Fruit fly (Drosophila melanogaster) whole organism, embryonic: ENCODE results near the gene CG4942.

Experiments used
- Awh ChIP-seq: fragments of 200-800 bp; sonication (Bioruptor generic); IDR thresholded peaks from 2 replicates; pipeline ENCODE4, ENCODE4 v1.3.6; 2022; ENCODE audit warnings: missing biosample characterization, missing genetic modification characterization
- CG12744 ChIP-seq: fragments of 200-800 bp; sonication (Bioruptor generic); optimal IDR thresholded peaks from 2 replicates; lab custom pipeline; 2016; ENCODE audit warnings: missing biosample characterization, missing genetic modification characterization
- CG12769 ChIP-seq: fragments of 200-800 bp; sonication (Bioruptor generic); optimal IDR thresholded peaks from 2 replicates; lab custom pipeline; 2019; ENCODE audit warnings: missing biosample characterization, mild to moderate bottlenecking, missing genetic modification characterization, moderate library complexity
- CG13123 ChIP-seq: fragments of 200-800 bp; sonication (Bioruptor generic); optimal IDR thresholded peaks from 2 replicates; lab custom pipeline; 2016; ENCODE audit warnings: missing biosample characterization, missing genetic modification characterization
- CG13296 ChIP-seq: fragments of 200-800 bp; sonication (Bioruptor generic); optimal IDR thresholded peaks from 3 replicates; lab custom pipeline; 2018; ENCODE audit warnings: missing biosample characterization, mild to moderate bottlenecking, missing genetic modification characterization
- CG13424 ChIP-seq: fragments of 200-800 bp; sonication (Bioruptor generic); optimal IDR thresholded peaks from 2 replicates; lab custom pipeline; 2019; ENCODE audit warnings: missing biosample characterization, mild to moderate bottlenecking, missing genetic modification characterization, moderate library complexity
- CG13624 ChIP-seq: fragments of 200-800 bp; sonication (Bioruptor generic); optimal IDR thresholded peaks from 2 replicates; lab custom pipeline; 2016; ENCODE audit warnings: missing biosample characterization, missing genetic modification characterization
- CG13775 ChIP-seq: fragments of 200-800 bp; sonication (Bioruptor generic); optimal IDR thresholded peaks from 3 replicates; lab custom pipeline; 2017; ENCODE audit warnings: missing biosample characterization, mild to moderate bottlenecking, missing genetic modification characterization
- CG16863 ChIP-seq: fragments of 200-800 bp; sonication (Bioruptor generic); optimal IDR thresholded peaks from 3 replicates; lab custom pipeline; 2016; ENCODE audit warnings: missing biosample characterization, missing genetic modification characterization
- CG2120 ChIP-seq: fragments of 200-800 bp; sonication (Bioruptor generic); optimal IDR thresholded peaks from 3 replicates; lab custom pipeline; 2016; ENCODE audit warnings: missing biosample characterization, missing genetic modification characterization
- CG3281 ChIP-seq: fragments of 200-800 bp; sonication (Bioruptor generic); optimal IDR thresholded peaks from 3 replicates; lab custom pipeline; 2017; ENCODE audit warnings: missing biosample characterization, mild to moderate bottlenecking, missing genetic modification characterization
- CG34422 ChIP-seq: fragments of 200-800 bp; sonication (Bioruptor generic); IDR thresholded peaks from 3 replicates; pipeline ENCODE4 v1.3.6; 2022; ENCODE audit warnings: missing biosample characterization, missing genetic modification characterization
- CG4328 ChIP-seq: fragments of 200-800 bp; sonication (Bioruptor generic); optimal IDR thresholded peaks from 3 replicates; lab custom pipeline; 2017; ENCODE audit warnings: missing biosample characterization, missing genetic modification reagents, missing genetic modification characterization
- CG6254 ChIP-seq: fragments of 200-800 bp; sonication (Bioruptor generic); optimal IDR thresholded peaks from 3 replicates; lab custom pipeline; 2017; ENCODE audit warnings: mild to moderate bottlenecking, missing biosample characterization, missing genetic modification reagents, missing genetic modification characterization
- CG6765 ChIP-seq: fragments of 200-800 bp; sonication (Bioruptor generic); optimal IDR thresholded peaks from 3 replicates; lab custom pipeline; 2017; ENCODE audit warnings: missing biosample characterization, mild to moderate bottlenecking, missing genetic modification characterization
- CG7271 ChIP-seq: fragments of 200-800 bp; sonication (Bioruptor generic); optimal IDR thresholded peaks from 2 replicates; lab custom pipeline; 2018; ENCODE audit warnings: missing biosample characterization, mild to moderate bottlenecking, missing genetic modification characterization, moderate library complexity
- CG7786 ChIP-seq: fragments of 200-800 bp; sonication (Bioruptor generic); optimal IDR thresholded peaks from 2 replicates; lab custom pipeline; 2016; ENCODE audit warnings: missing biosample characterization, missing genetic modification characterization
- CG7987 ChIP-seq: fragments of 200-800 bp; sonication (Bioruptor generic); optimal IDR thresholded peaks from 2 replicates; lab custom pipeline; 2018; ENCODE audit warnings: missing biosample characterization, mild to moderate bottlenecking, missing genetic modification characterization, moderate library complexity
- CG9817 ChIP-seq: fragments of 200-800 bp; sonication (Bioruptor generic); optimal IDR thresholded peaks from 2 replicates; lab custom pipeline; 2018; ENCODE audit warnings: missing biosample characterization, mild to moderate bottlenecking, missing genetic modification characterization, moderate library complexity
- CoRest ChIP-seq: fragments of 200-800 bp; sonication (Bioruptor generic); optimal IDR thresholded peaks from 3 replicates; lab custom pipeline; 2018; ENCODE audit warnings: missing biosample characterization, mild to moderate bottlenecking, missing genetic modification characterization, moderate library complexity
- D19A ChIP-seq: fragments of 200-800 bp; optimal IDR thresholded peaks from 3 replicates; lab custom pipeline; 2019; ENCODE audit warnings: missing biosample characterization, mild to moderate bottlenecking, missing genetic modification characterization, moderate library complexity
- Dfd ChIP-seq, 2 experiments: fragments of >200 bp; optimal IDR thresholded peaks; 2 replicates each; lab custom pipeline; 2017; ENCODE audit warnings: missing biosample characterization in 2 of 2, missing genetic modification characterization in 2 of 2
- Drgx ChIP-seq: fragments of 200-800 bp; sonication (Bioruptor generic); IDR thresholded peaks from 2 replicates; pipeline ENCODE4 v1.3.6; 2022; ENCODE audit warnings: missing biosample characterization, missing genetic modification characterization
- Ets65A ChIP-seq: fragments of 200-800 bp; sonication (Bioruptor generic); peaks from one replicate; lab custom pipeline; 2016; ENCODE audit warnings: missing biosample characterization, missing genetic modification characterization
- GATAe ChIP-seq: fragments of 200-800 bp; sonication (Bioruptor generic); conservative IDR thresholded peaks from 2 replicates; pipeline ENCODE4 v1.3.6; 2022; ENCODE audit warnings: missing biosample characterization, missing genetic modification characterization
- Gug ChIP-seq: fragments of 200-800 bp; sonication (Bioruptor generic); IDR thresholded peaks from 4 replicates; pipeline ENCODE4 v1.3.6; 2022; ENCODE audit warnings: missing biosample characterization, missing genetic modification characterization
- H15 ChIP-seq: fragments of 200-800 bp; sonication (Bioruptor generic); IDR thresholded peaks from 3 replicates; pipeline ENCODE4 v1.3.6; 2022; ENCODE audit warnings: missing biosample characterization, missing genetic modification characterization
- HLH3B ChIP-seq: fragments of 200-800 bp; sonication (Bioruptor generic); IDR thresholded peaks from 2 replicates; pipeline ENCODE4 v1.3.6; 2022; ENCODE audit warnings: missing biosample characterization, missing genetic modification characterization
- HLH54F ChIP-seq: fragments of 200-800 bp; sonication (Bioruptor generic); optimal IDR thresholded peaks from 3 replicates; lab custom pipeline; 2016; ENCODE audit warnings: missing biosample characterization, missing genetic modification characterization
- HLHmδ ChIP-seq: fragments of 200-800 bp; sonication (Bioruptor generic); optimal IDR thresholded peaks from 2 replicates; lab custom pipeline; 2018; ENCODE audit warnings: missing biosample characterization, mild to moderate bottlenecking, missing genetic modification characterization, moderate library complexity
- Hr39 ChIP-seq: fragments of >200 bp; optimal IDR thresholded peaks from 2 replicates; lab custom pipeline; 2017
- Hr51 ChIP-seq, 2 experiments: fragments of 200-800 bp; sonication (Bioruptor generic); optimal IDR thresholded peaks; 2 replicates in 1 of 2; 3 replicates in 1 of 2; lab custom pipeline; 2016 to 2018; ENCODE audit warnings: missing biosample characterization in 2 of 2, missing genetic modification characterization in 2 of 2, mild to moderate bottlenecking in 1 of 2, moderate library complexity in 1 of 2
- Hsf ChIP-seq: fragments of 200-800 bp; sonication (Bioruptor generic); optimal IDR thresholded peaks from 3 replicates; lab custom pipeline; 2016; ENCODE audit warnings: missing biosample characterization, missing genetic modification characterization
- Sin3A ChIP-seq: fragments of >200 bp; optimal IDR thresholded peaks from 2 replicates; lab custom pipeline; 2018
- Six4 ChIP-seq: fragments of 200-800 bp; sonication (Bioruptor generic); optimal IDR thresholded peaks from 2 replicates; lab custom pipeline; 2016; ENCODE audit warnings: missing biosample characterization, missing genetic modification characterization
- Usf ChIP-seq: fragments of 200-800 bp; sonication (Bioruptor generic); optimal IDR thresholded peaks from 2 replicates; lab custom pipeline; 2017; ENCODE audit warnings: missing genotype, missing biosample characterization, missing genetic modification characterization
- ab ChIP-seq: fragments of 200-800 bp; sonication (Bioruptor generic); optimal IDR thresholded peaks from 2 replicates; lab custom pipeline; 2016; ENCODE audit warnings: missing biosample characterization, missing genetic modification characterization
- abd-A ChIP-seq: fragments of 200-800 bp; sonication (Bioruptor generic); optimal IDR thresholded peaks from 3 replicates; lab custom pipeline; 2019; ENCODE audit warnings: missing biosample characterization, mild to moderate bottlenecking, missing genetic modification characterization, moderate library complexity
- ase ChIP-seq: fragments of 200-800 bp; sonication (Bioruptor generic); IDR thresholded peaks from 3 replicates; pipeline ENCODE4 v1.3.6; 2022; ENCODE audit warnings: missing biosample characterization, missing genetic modification characterization
- chinmo ChIP-seq: fragments of 200-800 bp; sonication (Bioruptor generic); IDR thresholded peaks from 4 replicates; pipeline ENCODE4 v1.3.6; 2022; ENCODE audit warnings: missing biosample characterization, missing genetic modification characterization; ENCODE audit not compliant: partially characterized antibody
- crp ChIP-seq, 2 experiments: fragments of 200-800 bp; sonication (Bioruptor generic); optimal IDR thresholded peaks; 2 replicates in 1 of 2; 3 replicates in 1 of 2; lab custom pipeline; 2017; ENCODE audit warnings: missing biosample characterization in 2 of 2, missing genetic modification characterization in 2 of 2, mild to moderate bottlenecking in 1 of 2, moderate library complexity in 1 of 2
- dmrt99B ChIP-seq: fragments of 200-800 bp; sonication (Bioruptor generic); optimal IDR thresholded peaks from 2 replicates; lab custom pipeline; 2018; ENCODE audit warnings: missing biosample characterization, mild to moderate bottlenecking, missing genetic modification characterization, moderate library complexity
- ewg ChIP-seq: fragments of 200-800 bp; sonication (Bioruptor generic); optimal IDR thresholded peaks from 3 replicates; lab custom pipeline; 2017; ENCODE audit warnings: mild to moderate bottlenecking, missing biosample characterization, missing genetic modification reagents, missing genetic modification characterization
- gfzf ChIP-seq: fragments of 200-800 bp; sonication (Bioruptor generic); optimal IDR thresholded peaks from 2 replicates; lab custom pipeline; 2016; ENCODE audit warnings: missing biosample characterization, mild to moderate bottlenecking, missing genetic modification characterization, moderate library complexity
- grn ChIP-seq: fragments of 200-800 bp; sonication (Bioruptor generic); optimal IDR thresholded peaks from 3 replicates; lab custom pipeline; 2017; ENCODE audit warnings: missing biosample characterization, missing genetic modification characterization
- jigr1 ChIP-seq: fragments of 200-800 bp; sonication (Bioruptor generic); IDR thresholded peaks from 3 replicates; pipeline ENCODE4 v1.3.6; 2022; ENCODE audit warnings: missing biosample characterization, missing genetic modification characterization
- jing ChIP-seq: fragments of 200-800 bp; sonication (Bioruptor generic); optimal IDR thresholded peaks from 2 replicates; lab custom pipeline; 2018; ENCODE audit warnings: missing biosample characterization, mild to moderate bottlenecking, missing genetic modification characterization
- klu ChIP-seq: fragments of 200-800 bp; sonication (Bioruptor generic); IDR thresholded peaks from 2 replicates; pipeline ENCODE4 v1.3.6; 2022; ENCODE audit warnings: missing biosample characterization, missing genetic modification characterization
- schlank ChIP-seq: fragments of 200-800 bp; sonication (Bioruptor generic); optimal IDR thresholded peaks from 2 replicates; lab custom pipeline; 2018; ENCODE audit warnings: missing biosample characterization, mild to moderate bottlenecking, missing genetic modification characterization
- tgo ChIP-seq: fragments of 200-800 bp; sonication (Bioruptor generic); IDR thresholded peaks from 3 replicates; pipeline ENCODE4 v1.3.6; 2022; ENCODE audit warnings: missing biosample characterization, missing genetic modification characterization
- tna ChIP-seq: fragments of 200-800 bp; sonication (Bioruptor generic); IDR thresholded peaks from 2 replicates; pipeline ENCODE4 v1.3.6; 2022; ENCODE audit warnings: missing biosample characterization, missing genetic modification characterization; ENCODE audit not compliant: partially characterized antibody

Gene CG4942

dm6 chr3L:9025680-9026079 lies 47.2 kb upstream of the CG4942 start (continued):
- TF ChIP-seq crp (GFP tag; optimal IDR thresholded peaks at IDR 0.05; lab: Kevin White, UChicago): peak in 1 of 2 experiments; percentile 30
- TF ChIP-seq CoRest (tag; lab: Kevin White, UChicago): peak; percentile 88
- peak; percentile 81; the same call in 2 of the 3 replicates for TF ChIP-seq jigr1
- TF ChIP-seq ab (GFP tag; lab: Kevin White, UChicago): peak; percentile 37
- no peak for TF ChIP-seq schlank (tag; lab: Kevin White, UChicago)
- peak; percentile 81 for TF ChIP-seq CG2120 (GFP tag; lab: Kevin White, UChicago)
- peak; percentile 82 for TF ChIP-seq Hsf (GFP tag; lab: Kevin White, UChicago)
- peak; percentile 92 for TF ChIP-seq H15 (GFP tag; lab: Robert Waterston, UW)
- peak; percentile 89 for TF ChIP-seq CG13424 (tag; lab: Kevin White, UChicago)
- peak; percentile 68 to 90 for TF ChIP-seq Hr51 (GFP tag; optimal IDR thresholded peaks at IDR 0.05; lab: Kevin White, UChicago)
- TF ChIP-seq Drgx (GFP tag; lab: Robert Waterston, UW): no peak
- no peak for TF ChIP-seq tna (GFP tag; lab: Robert Waterston, UW)
- peak; percentile 90 for TF ChIP-seq tgo (GFP tag; lab: Robert Waterston, UW)
- TF ChIP-seq CG13775 (GFP tag; lab: Kevin White, UChicago): peak; percentile 65
- peak; percentile 69 for TF ChIP-seq Awh (GFP tag; lab: Robert Waterston, UW)
- peak; percentile 65 for TF ChIP-seq CG12744 (GFP tag; lab: Kevin White, UChicago)
- TF ChIP-seq CG13624 (GFP tag; lab: Kevin White, UChicago): peak; percentile 79
- TF ChIP-seq jing: peak; percentile 74
- peak; percentile 39 for TF ChIP-seq CG6765 (GFP tag; lab: Kevin White, UChicago)
- TF ChIP-seq ase (GFP tag; lab: Robert Waterston, UW): peak; percentile 92
- TF ChIP-seq HLH54F (GFP tag; lab: Kevin White, UChicago): peak; percentile 77
- peak; percentile 22 for TF ChIP-seq CG7271
- no peak for TF ChIP-seq HLHmδ (GFP tag; lab: Kevin White, UChicago)
- peak; percentile 76 for TF ChIP-seq D19A (tag; lab: Kevin White, UChicago)
- TF ChIP-seq chinmo: no peak
- TF ChIP-seq gfzf (GFP tag; lab: Kevin White, UChicago): no peak
- peak; percentile 44 for TF ChIP-seq CG4328
- peak; percentile 89 for TF ChIP-seq grn (GFP tag; lab: Kevin White, UChicago)
- TF ChIP-seq GATAe (GFP tag; lab: Robert Waterston, UW): no peak
- peak; percentile 78 for TF ChIP-seq klu (GFP tag; lab: Robert Waterston, UW)
- peak; percentile 89 for TF ChIP-seq Ets65A (GFP tag; lab: Kevin White, UChicago)
- no peak for TF ChIP-seq Sin3A (lab: Kevin White, UChicago)
- peak; percentile 73 for TF ChIP-seq CG3281 (GFP tag; lab: Kevin White, UChicago)
- peak; percentile 77 for TF ChIP-seq CG16863
- peak; percentile 80 for TF ChIP-seq CG12769 (tag; lab: Kevin White, UChicago)
- peak; percentile 10 for TF ChIP-seq Usf (GFP tag; lab: Kevin White, UChicago)
- no peak for TF ChIP-seq Hr39 (lab: Kevin White, UChicago)
- TF ChIP-seq CG7987 (GFP tag; lab: Kevin White, UChicago): peak; percentile 40
- peak; percentile 92 for TF ChIP-seq CG34422 (GFP tag; lab: Robert Waterston, UW)
- peak; percentile 94 for TF ChIP-seq HLH3B (GFP tag; lab: Robert Waterston, UW)
- peak; percentile 64 for TF ChIP-seq CG6254 (GFP tag; lab: Kevin White, UChicago)
- TF ChIP-seq ewg (GFP tag; lab: Kevin White, UChicago): peak; percentile 72
- peak; percentile 66 for TF ChIP-seq CG7786 (GFP tag; lab: Kevin White, UChicago)
- peak; percentile 76 for TF ChIP-seq CG13296
- peak; percentile 73 for TF ChIP-seq Six4 (GFP tag; lab: Kevin White, UChicago)
- TF ChIP-seq Gug (GFP tag; lab: Robert Waterston, UW): peak; percentile 80
- peak; percentile 74 for TF ChIP-seq CG13123
- no peak for TF ChIP-seq Dfd (GFP tag; optimal IDR thresholded peaks at IDR 0.05; lab: Kevin White, UChicago)
- TF ChIP-seq CG9817: peak; percentile 71
- TF ChIP-seq dmrt99B (tag; lab: Kevin White, UChicago): peak; percentile 95
- TF ChIP-seq abd-A (tag; lab: Kevin White, UChicago): peak; percentile 21
